Worm (Caenorhabditis elegans) whole organism, L4 larva: ENCODE results near the gene nhr-280.

Experiments used
- dmd-8 ChIP-seq: fragments of 200-800 bp; sonication (Bioruptor generic); IDR thresholded peaks from 2 replicates; pipeline ENCODE4 v1.3.6; 2022; ENCODE audit warnings: missing genetic modification characterization, missing compliant biosample characterization
- dve-1 ChIP-seq: sonication (generic microtip); optimal IDR thresholded peaks from 2 replicates; lab custom pipeline; 2017; ENCODE audit warnings: antibody characterized with exemption, mild to moderate bottlenecking, missing genetic modification characterization, missing compliant biosample characterization; ENCODE audit not compliant: insufficient read depth
- fkh-10 ChIP-seq: fragments of 150-350 bp; optimal IDR thresholded peaks from 2 replicates; lab custom pipeline; 2014; ENCODE audit warnings: missing biosample characterization, missing genetic modification reagents, missing genetic modification characterization
- lin-15B ChIP-seq: fragments of 150-350 bp; sonication (generic microtip); optimal IDR thresholded peaks from 3 replicates; lab custom pipeline; 2014; ENCODE audit warnings: missing biosample characterization, missing genetic modification characterization
- nhr-28 ChIP-seq: fragments of 150-350 bp; optimal IDR thresholded peaks from 2 replicates; lab custom pipeline; 2014; ENCODE audit warnings: missing biosample characterization, missing genetic modification characterization
- nhr-6 ChIP-seq: fragments of 150-350 bp; optimal IDR thresholded peaks from 2 replicates; lab custom pipeline; 2014; ENCODE audit warnings: missing biosample characterization, missing genetic modification characterization
- saeg-2 ChIP-seq: fragments of 200-800 bp; sonication (Bioruptor generic); IDR thresholded peaks from 2 replicates; pipeline ENCODE4 v1.3.6; 2022; ENCODE audit warnings: missing genetic modification reagents, missing genetic modification characterization, missing compliant biosample characterization
- tag-97 ChIP-seq: fragments of 200-800 bp; sonication (Bioruptor generic); IDR thresholded peaks from 2 replicates; pipeline ENCODE4 v1.3.6; 2022; ENCODE audit warnings: missing genetic modification characterization, missing compliant biosample characterization
- unc-39 ChIP-seq: sonication (generic microtip); optimal IDR thresholded peaks from 2 replicates; lab custom pipeline; 2017; ENCODE audit warnings: missing biosample characterization, missing genetic modification characterization
- zag-1 ChIP-seq: fragments of 150-350 bp; optimal IDR thresholded peaks from 2 replicates; lab custom pipeline; 2014; ENCODE audit warnings: missing biosample characterization, missing genetic modification characterization

ce11 chrIII:143121-143520, 12.6 kb upstream of the nhr-280 start, which contains the start of gene fbxb-82:
- no peak for TF ChIP-seq nhr-28 (tag; lab: Kevin White, UChicago)
- TF ChIP-seq tag-97 (GFP tag; lab: Robert Waterston, UW): no peak
- TF ChIP-seq nhr-6 (tag; lab: Kevin White, UChicago): no peak
- TF ChIP-seq fkh-10: no peak
- TF ChIP-seq dmd-8 (GFP tag; lab: Robert Waterston, UW): no peak
- TF ChIP-seq saeg-2 (GFP tag; lab: Robert Waterston, UW): no peak
- TF ChIP-seq dve-1: no peak
- no peak for TF ChIP-seq unc-39 (tag; lab: Kevin White, UChicago)
- no peak for TF ChIP-seq zag-1
- TF ChIP-seq lin-15B (tag; lab: Kevin White, UChicago): no peak
